Fruit fly (Drosophila melanogaster): ENCODE measurements around the gene CG32579.

Gene CG32579

dm6 chrX:16318858-16319557, 4.1 kb upstream of the CG32579 start (continued):
- TF ChIP-seq H2.0 (GFP tag; IDR thresholded peaks at IDR 0.05) (no peak), Meics (GFP tag; optimal IDR thresholded peaks at IDR 0.05) (no peak), CG17612 (GFP tag; IDR thresholded peaks at IDR 0.05) (no peak), CG8281 (tag; optimal IDR thresholded peaks at IDR 0.05) (no peak), nom (GFP tag; optimal IDR thresholded peaks at IDR 0.05) (peak; percentile 19), Ptx1 (GFP tag; IDR thresholded peaks at IDR 0.05) (no peak), pfk (GFP tag; optimal IDR thresholded peaks at IDR 0.05) (peak; percentile 74), CG2889 (GFP tag; IDR thresholded peaks at IDR 0.05) (no peak), dmrt99B (tag; optimal IDR thresholded peaks at IDR 0.05) (no peak), hbn (GFP tag; IDR thresholded peaks at IDR 0.05; ENCODE audit: partially characterized antibody) (no peak), Hr51 (GFP tag; optimal IDR thresholded peaks at IDR 0.05) (no peak), Spps (tag; optimal IDR thresholded peaks at IDR 0.05) (no peak), fd64A (GFP tag; optimal IDR thresholded peaks at IDR 0.05) (no peak), CG17912 (GFP tag; optimal IDR thresholded peaks at IDR 0.05) (no peak), MESR4 (GFP tag; optimal IDR thresholded peaks at IDR 0.05) (peak; percentile 50), vvl (GFP tag; IDR thresholded peaks at IDR 0.05) (no peak), CG10321 (GFP tag; IDR thresholded peaks at IDR 0.05) (no peak), jigr1 (GFP tag; IDR thresholded peaks at IDR 0.05) (no peak), CG8089 (GFP tag; optimal IDR thresholded peaks at IDR 0.05) (no peak), CG33213 (GFP tag; optimal IDR thresholded peaks at IDR 0.05) (no peak), seq (GFP tag; IDR thresholded peaks at IDR 0.05) (no peak), org-1 (GFP tag; optimal IDR thresholded peaks at IDR 0.05) (no peak), ewg (GFP tag; optimal IDR thresholded peaks at IDR 0.05) (no peak), CG9437 (GFP tag; optimal IDR thresholded peaks at IDR 0.05) (no peak), HLHmδ (GFP tag; optimal IDR thresholded peaks at IDR 0.05) (peak; percentile 69), gro (GFP tag; optimal IDR thresholded peaks at IDR 0.05) (no peak), NfI (GFP tag; optimal IDR thresholded peaks at IDR 0.05) (no peak), CG6791 (GFP tag; IDR thresholded peaks at IDR 0.05; ENCODE audit: partially characterized antibody) (peak; percentile 64; the same call in 2 of the 3 replicates), CG4707 (GFP tag; optimal IDR thresholded peaks at IDR 0.05) (no peak), CG9876 (GFP tag; optimal IDR thresholded peaks at IDR 0.05) (no peak), Asciz (GFP tag; optimal IDR thresholded peaks at IDR 0.05) (no peak), CG10654 (GFP tag; optimal IDR thresholded peaks at IDR 0.05) (no peak), Sin3A (optimal IDR thresholded peaks at IDR 0.05) (no peak), CG11247 (GFP tag; IDR thresholded peaks at IDR 0.05) (no peak), cad (GFP tag; optimal IDR thresholded peaks at IDR 0.05) (no peak), CG3726 (GFP tag; IDR thresholded peaks at IDR 0.05) (no peak), CoRest (tag; optimal IDR thresholded peaks at IDR 0.05) (no peak), ATbp (GFP tag; optimal IDR thresholded peaks at IDR 0.05) (no peak), hb (GFP tag; IDR thresholded peaks at IDR 0.05; ENCODE audit: partially characterized antibody) (no peak), Nf-YB (GFP tag; optimal IDR thresholded peaks at IDR 0.05) (no peak), Ravus (GFP tag; IDR thresholded peaks at IDR 0.05) (no peak), NK7.1 (GFP tag; optimal IDR thresholded peaks at IDR 0.05) (no peak), CG12769 (tag; optimal IDR thresholded peaks at IDR 0.05) (peak; percentile 6), CG14860 (GFP tag; IDR thresholded peaks at IDR 0.05; ENCODE audit: partially characterized antibody) (no peak), cato (GFP tag; optimal IDR thresholded peaks at IDR 0.05; ENCODE audit: borderline replicate concordance) (no peak), CG1603 (tag; optimal IDR thresholded peaks at IDR 0.05) (no peak), grau (tag; optimal IDR thresholded peaks at IDR 0.05) (no peak), eve (GFP tag; optimal IDR thresholded peaks at IDR 0.05) (no peak), CG6854 (GFP tag; optimal IDR thresholded peaks at IDR 0.05) (no peak), ap (GFP tag; IDR thresholded peaks at IDR 0.05) (no peak)
